Worm (Caenorhabditis elegans) whole organism, L3 larva: Measurements from ENCODE around the gene Y116F11A.3.
"Not testable (repeated sequence)": the region's sequence is repeated elsewhere in the genome, so short reads cannot be mapped to it uniquely, and the experiment has no call there.

Source experiments
- ceh-16 ChIP-seq: sonication (generic microtip); optimal IDR thresholded peaks from 2 replicates; lab custom pipeline; 2017; ENCODE audit warnings: missing biosample characterization, missing genetic modification characterization
- elt-2 ChIP-seq: sonication (generic microtip); optimal IDR thresholded peaks from 2 replicates; lab custom pipeline; 2016; ENCODE audit warnings: missing genetic modification reagents, mild to moderate bottlenecking, missing genetic modification characterization, missing compliant biosample characterization
- eor-1 ChIP-seq, 2 experiments: fragments of 150-350 bp; optimal IDR thresholded peaks; 2 replicates each; lab custom pipeline; 2014 to 2018; ENCODE audit warnings: missing biosample characterization in 2 of 2, missing genetic modification characterization in 2 of 2
- fkh-10 ChIP-seq: sonication (generic microtip); optimal IDR thresholded peaks from 2 replicates; lab custom pipeline; 2017; ENCODE audit warnings: missing biosample characterization, missing genetic modification reagents, missing genetic modification characterization
- fkh-2 ChIP-seq: fragments of 150-350 bp; optimal IDR thresholded peaks from 2 replicates; lab custom pipeline; 2014; ENCODE audit warnings: missing biosample characterization, missing genetic modification reagents, missing genetic modification characterization
- mdl-1 ChIP-seq: fragments of 150-350 bp; optimal IDR thresholded peaks from 2 replicates; lab custom pipeline; 2014; ENCODE audit warnings: missing biosample characterization, missing genetic modification characterization
- nhr-67 ChIP-seq: fragments of 150-350 bp; optimal IDR thresholded peaks from 2 replicates; lab custom pipeline; 2014; ENCODE audit warnings: missing biosample characterization, missing genetic modification characterization
- pqm-1 ChIP-seq: fragments of 150-350 bp; optimal IDR thresholded peaks from 2 replicates; lab custom pipeline; 2017; ENCODE audit warnings: missing biosample characterization, missing genetic modification characterization, inconsistent platforms
- skn-1 ChIP-seq: fragments of 150-350 bp; optimal IDR thresholded peaks from 2 replicates; lab custom pipeline; 2014; ENCODE audit warnings: missing biosample characterization, missing genetic modification characterization
- snpc-4 ChIP-seq: fragments of 150-350 bp; optimal IDR thresholded peaks from 2 replicates; lab custom pipeline; 2014; ENCODE audit warnings: missing biosample characterization, missing genetic modification characterization
- tbx-2 ChIP-seq: sonication (generic microtip); optimal IDR thresholded peaks from 2 replicates; lab custom pipeline; 2016; ENCODE audit warnings: mild to moderate bottlenecking, missing genetic modification characterization, missing compliant biosample characterization
- unc-39 ChIP-seq: sonication (generic microtip); optimal IDR thresholded peaks from 4 replicates; lab custom pipeline; 2017; ENCODE audit warnings: missing biosample characterization, missing genetic modification characterization
- ztf-11 ChIP-seq: fragments of 150-350 bp; optimal IDR thresholded peaks from 2 replicates; lab custom pipeline; 2014; ENCODE audit warnings: missing biosample characterization, missing genetic modification characterization

- not testable (repeated sequence) for TF ChIP-seq tbx-2 (tag; lab: Kevin White, UChicago); nhr-67; fkh-10 (GFP tag; lab: Kevin White, UChicago); ceh-16 (tag; lab: Kevin White, UChicago); skn-1 (tag; lab: Kevin White, UChicago); elt-2 (tag; lab: Kevin White, UChicago); unc-39; ztf-11; mdl-1 (tag; lab: Kevin White, UChicago); pqm-1 (tag; lab: Kevin White, UChicago); snpc-4; fkh-2 (tag; lab: Kevin White, UChicago); eor-1 (tag; optimal IDR thresholded peaks at IDR 0.05; lab: Kevin White, UChicago)
Measured at ce11 chrV:19711646-19712045, 17.2 kb upstream of the Y116F11A.3 start, which contains the start of gene Y43F8C.23.
